Fruit fly (Drosophila melanogaster): Measurements from ENCODE around the gene Gba1b.

The Gba1b gene

dm6 chr3R:23721936-23722335 lies 17.3 kb downstream of the Gba1b start (continued):
- TF ChIP-seq gsb-n (tag; optimal IDR thresholded peaks at IDR 0.05): peak; percentile 7
- peak; percentile 34 for TF ChIP-seq lilli (GFP tag; optimal IDR thresholded peaks at IDR 0.05)
- TF ChIP-seq Sin3A (optimal IDR thresholded peaks at IDR 0.05): no peak
- peak; percentile 13; the same call in 1 of the 2 replicates for TF ChIP-seq CG7372 (GFP tag; IDR thresholded peaks at IDR 0.05)
- TF ChIP-seq Ptx1 (GFP tag; IDR thresholded peaks at IDR 0.05): peak; percentile 46; the same call in 1 of the 2 replicates
- TF ChIP-seq CG12659 (GFP tag; optimal IDR thresholded peaks at IDR 0.05): peak; percentile 61
- no peak for TF ChIP-seq CG10274 (GFP tag; optimal IDR thresholded peaks at IDR 0.05)
- no peak for TF ChIP-seq bab2 (GFP tag; optimal IDR thresholded peaks at IDR 0.05)
- TF ChIP-seq CG4424 (GFP tag; optimal IDR thresholded peaks at IDR 0.05): peak; percentile 22
- TF ChIP-seq CG12155 (GFP tag; optimal IDR thresholded peaks at IDR 0.05): peak; percentile 1
- TF ChIP-seq CG15479 (GFP tag; optimal IDR thresholded peaks at IDR 0.05): no peak
- TF ChIP-seq kay (GFP tag; optimal IDR thresholded peaks at IDR 0.05): peak; percentile 8
- no peak for TF ChIP-seq pum (GFP tag; optimal IDR thresholded peaks at IDR 0.05)
- peak; percentile 20 for TF ChIP-seq pzg (GFP tag; optimal IDR thresholded peaks at IDR 0.05)
- TF ChIP-seq lov (optimal IDR thresholded peaks at IDR 0.05): no peak
- TF ChIP-seq lov (GFP tag; IDR thresholded peaks at IDR 0.05): no peak
- TF ChIP-seq gt (GFP tag; IDR thresholded peaks at IDR 0.05): no peak
- TF ChIP-seq CG15696 (tag; optimal IDR thresholded peaks at IDR 0.05): peak; percentile 64
- TF ChIP-seq Doc3 (GFP tag; IDR thresholded peaks at IDR 0.05; ENCODE audit: partially characterized antibody): no peak
- no peak for TF ChIP-seq CG16813 (GFP tag; IDR thresholded peaks at IDR 0.05; ENCODE audit: partially characterized antibody)
- TF ChIP-seq Bteb2 (GFP tag; optimal IDR thresholded peaks at IDR 0.05): no peak
- TF ChIP-seq Hr3 (GFP tag; optimal IDR thresholded peaks at IDR 0.05): peak; percentile 7
- no peak for TF ChIP-seq CG10654 (GFP tag; optimal IDR thresholded peaks at IDR 0.05)
- TF ChIP-seq Lhr (GFP tag; optimal IDR thresholded peaks at IDR 0.05): peak; percentile 87
- peak; percentile 21 for TF ChIP-seq sd (tag; optimal IDR thresholded peaks at IDR 0.05)
- no peak for TF ChIP-seq ash1 (GFP tag; optimal IDR thresholded peaks at IDR 0.05)
- TF ChIP-seq Asciz (GFP tag; optimal IDR thresholded peaks at IDR 0.05): peak; percentile 2
- TF ChIP-seq ttk (GFP tag; IDR thresholded peaks at IDR 0.05): no peak
- peak; percentile 25 for TF ChIP-seq fd3F (GFP tag; optimal IDR thresholded peaks at IDR 0.05)
- peak; percentile 19 for TF ChIP-seq CG13296 (GFP tag; optimal IDR thresholded peaks at IDR 0.05)
- no peak for TF ChIP-seq chn (GFP tag; optimal IDR thresholded peaks at IDR 0.05)
- peak; percentile 47 for TF ChIP-seq CG1603 (tag; optimal IDR thresholded peaks at IDR 0.05)
- peak; percentile 42 for TF ChIP-seq CG30403 (GFP tag; optimal IDR thresholded peaks at IDR 0.05)
- peak; percentile 78 for TF ChIP-seq Abd-B (GFP tag; optimal IDR thresholded peaks at IDR 0.05)
- peak; percentile 51 for TF ChIP-seq D19A (tag; optimal IDR thresholded peaks at IDR 0.05)
- TF ChIP-seq CG4282 (GFP tag; optimal IDR thresholded peaks at IDR 0.05): no peak
- peak; percentile 56 for TF ChIP-seq slbo (GFP tag; IDR thresholded peaks at IDR 0.05)
- TF ChIP-seq Meics (GFP tag; optimal IDR thresholded peaks at IDR 0.05): peak; percentile 35
- TF ChIP-seq Xbp1 (GFP tag; optimal IDR thresholded peaks at IDR 0.05): peak; percentile 55
- TF ChIP-seq ATbp (GFP tag; optimal IDR thresholded peaks at IDR 0.05): no peak
- TF ChIP-seq phol (tag; optimal IDR thresholded peaks at IDR 0.05): peak; percentile 15
- no peak for TF ChIP-seq HHEX (GFP tag; optimal IDR thresholded peaks at IDR 0.05)
- TF ChIP-seq Eip74EF (GFP tag; optimal IDR thresholded peaks at IDR 0.05): no peak
- no peak for TF ChIP-seq usp (GFP tag; optimal IDR thresholded peaks at IDR 0.05)
- TF ChIP-seq CG11093 (GFP tag; IDR thresholded peaks at IDR 0.05): no peak
- no peak for TF ChIP-seq peb (GFP tag; IDR thresholded peaks at IDR 0.05)
- peak; percentile 64 for TF ChIP-seq zen (tag; optimal IDR thresholded peaks at IDR 0.05)
- TF ChIP-seq Deaf1 (tag; optimal IDR thresholded peaks at IDR 0.05): peak; percentile 0
- peak; percentile 64 for TF ChIP-seq PHDP (tag; optimal IDR thresholded peaks at IDR 0.05)
- no peak for TF ChIP-seq BtbVII (GFP tag; optimal IDR thresholded peaks at IDR 0.05)
- TF ChIP-seq CG8281 (tag; optimal IDR thresholded peaks at IDR 0.05): no peak
